Worm (Caenorhabditis elegans) whole organism, L3 larva: ENCODE measurements around the gene apt-9.
A peak's percentile ranks its signal among the peaks of the same experiment; 100 is the strongest.

ENCODE experiments used
- R02D3.7 ChIP-seq: fragments of 150-350 bp; optimal IDR thresholded peaks from 2 replicates; lab custom pipeline; 2014; ENCODE audit warnings: missing biosample characterization, missing genetic modification characterization
- ZK546.5 ChIP-seq: sonication (generic microtip); optimal IDR thresholded peaks from 2 replicates; lab custom pipeline; 2017; ENCODE audit warnings: missing biosample characterization, missing genetic modification characterization
- aly-2 ChIP-seq: fragments of 150-350 bp; optimal IDR thresholded peaks from 2 replicates; lab custom pipeline; 2014; ENCODE audit warnings: missing biosample characterization, missing genetic modification characterization
- ama-1 ChIP-seq: fragments of 150-350 bp; optimal IDR thresholded peaks from 2 replicates; lab custom pipeline; 2018
- ceh-16 ChIP-seq: sonication (generic microtip); optimal IDR thresholded peaks from 2 replicates; lab custom pipeline; 2017; ENCODE audit warnings: missing biosample characterization, missing genetic modification characterization
- ceh-28 ChIP-seq: fragments of 150-350 bp; optimal IDR thresholded peaks from 2 replicates; lab custom pipeline; 2014; ENCODE audit warnings: missing biosample characterization, missing genetic modification reagents, missing genetic modification characterization
- ceh-82 ChIP-seq: fragments of 150-350 bp; optimal IDR thresholded peaks from 2 replicates; lab custom pipeline; 2014; ENCODE audit warnings: missing biosample characterization, missing genetic modification characterization
- ceh-9 ChIP-seq: sonication (generic microtip); optimal IDR thresholded peaks from 2 replicates; lab custom pipeline; 2018; ENCODE audit warnings: missing biosample characterization, missing genetic modification characterization
- daf-12 ChIP-seq: fragments of 150-350 bp; optimal IDR thresholded peaks from 2 replicates; lab custom pipeline; 2014; ENCODE audit warnings: missing biosample characterization, missing genetic modification reagents, missing genetic modification characterization
- egl-27 ChIP-seq: sonication (generic microtip); optimal IDR thresholded peaks from 4 replicates; lab custom pipeline; 2017; ENCODE audit warnings: missing biosample characterization, missing genetic modification reagents, missing genetic modification characterization
- egl-5 ChIP-seq: fragments of 150-350 bp; optimal IDR thresholded peaks from 2 replicates; lab custom pipeline; 2017; ENCODE audit warnings: missing biosample characterization, missing genetic modification reagents, missing genetic modification characterization, inconsistent platforms
- elt-1 ChIP-seq: fragments of 150-350 bp; optimal IDR thresholded peaks from 2 replicates; lab custom pipeline; 2014; ENCODE audit warnings: missing biosample characterization, missing genetic modification characterization
- elt-2 ChIP-seq: sonication (generic microtip); optimal IDR thresholded peaks from 2 replicates; lab custom pipeline; 2016; ENCODE audit warnings: missing genetic modification reagents, mild to moderate bottlenecking, missing genetic modification characterization, missing compliant biosample characterization
- elt-3 ChIP-seq, 3 experiments: fragments of 150-350 bp in 1 of 3; sonication (generic microtip) in 2 of 3; optimal IDR thresholded peaks; 2 replicates in 2 of 3; 4 replicates in 1 of 3; lab custom pipeline; 2014 to 2017; ENCODE audit warnings: missing biosample characterization in 3 of 3, missing genetic modification characterization in 3 of 3
- eor-1 ChIP-seq, 2 experiments: fragments of 150-350 bp; optimal IDR thresholded peaks; 2 replicates each; lab custom pipeline; 2014 to 2018; ENCODE audit warnings: missing biosample characterization in 2 of 2, missing genetic modification characterization in 2 of 2
- fkh-10 ChIP-seq: sonication (generic microtip); optimal IDR thresholded peaks from 2 replicates; lab custom pipeline; 2017; ENCODE audit warnings: missing biosample characterization, missing genetic modification reagents, missing genetic modification characterization
- fkh-2 ChIP-seq: fragments of 150-350 bp; optimal IDR thresholded peaks from 2 replicates; lab custom pipeline; 2014; ENCODE audit warnings: missing biosample characterization, missing genetic modification reagents, missing genetic modification characterization
- fos-1 ChIP-seq: fragments of 150-350 bp; optimal IDR thresholded peaks from 2 replicates; lab custom pipeline; 2014; ENCODE audit warnings: missing biosample characterization, missing genetic modification characterization
- hmg-11 ChIP-seq: sonication (generic microtip); optimal IDR thresholded peaks from 2 replicates; lab custom pipeline; 2016; ENCODE audit warnings: missing genetic modification characterization, missing compliant biosample characterization
- jun-1 ChIP-seq: fragments of 150-350 bp; optimal IDR thresholded peaks from 2 replicates; lab custom pipeline; 2014; ENCODE audit warnings: missing biosample characterization, missing genetic modification reagents, missing genetic modification characterization
- lin-15B ChIP-seq: fragments of 150-350 bp; optimal IDR thresholded peaks from 2 replicates; lab custom pipeline; 2014; ENCODE audit warnings: missing biosample characterization, missing genetic modification characterization
- lin-39 ChIP-seq: fragments of 150-350 bp; optimal IDR thresholded peaks from 2 replicates; lab custom pipeline; 2018; ENCODE audit warnings: missing biosample characterization, missing genetic modification reagents, missing genetic modification characterization
- lsy-12 ChIP-seq: sonication (generic microtip); optimal IDR thresholded peaks from 2 replicates; lab custom pipeline; 2016; ENCODE audit warnings: mild to moderate bottlenecking, missing genetic modification characterization, missing compliant biosample characterization
- mdl-1 ChIP-seq: fragments of 150-350 bp; optimal IDR thresholded peaks from 2 replicates; lab custom pipeline; 2014; ENCODE audit warnings: missing biosample characterization, missing genetic modification characterization
- mml-1 ChIP-seq: fragments of 150-350 bp; sonication (generic microtip); optimal IDR thresholded peaks from 3 replicates; lab custom pipeline; 2014; ENCODE audit warnings: missing biosample characterization, missing genetic modification characterization
- nfya-1 ChIP-seq: sonication (generic microtip); optimal IDR thresholded peaks from 2 replicates; lab custom pipeline; 2017; ENCODE audit warnings: missing genetic modification characterization, mild to moderate bottlenecking, missing compliant biosample characterization, antibody characterized with exemption, moderate library complexity; ENCODE audit not compliant: insufficient read depth
- nhr-11 ChIP-seq: fragments of 150-350 bp; optimal IDR thresholded peaks from 2 replicates; lab custom pipeline; 2014; ENCODE audit warnings: missing biosample characterization, missing genetic modification characterization
- nhr-12 ChIP-seq: fragments of 150-350 bp; optimal IDR thresholded peaks from 2 replicates; lab custom pipeline; 2014; ENCODE audit warnings: missing biosample characterization, missing genetic modification characterization
- nhr-23 ChIP-seq: fragments of 150-350 bp; optimal IDR thresholded peaks from 2 replicates; lab custom pipeline; 2014; ENCODE audit warnings: missing biosample characterization, missing genetic modification reagents, missing genetic modification characterization
- nhr-237 ChIP-seq: fragments of 150-350 bp; optimal IDR thresholded peaks from 2 replicates; lab custom pipeline; 2014; ENCODE audit warnings: missing biosample characterization, missing genetic modification characterization
- nhr-25 ChIP-seq: sonication (generic microtip); optimal IDR thresholded peaks from 2 replicates; lab custom pipeline; 2017; ENCODE audit warnings: missing biosample characterization, missing genetic modification characterization
- nhr-28 ChIP-seq: fragments of 150-350 bp; optimal IDR thresholded peaks from 2 replicates; lab custom pipeline; 2014; ENCODE audit warnings: missing biosample characterization, missing genetic modification characterization
- nhr-43 ChIP-seq: sonication (generic microtip); optimal IDR thresholded peaks from 2 replicates; lab custom pipeline; 2016; ENCODE audit warnings: mild to moderate bottlenecking, missing genetic modification characterization, missing compliant biosample characterization; ENCODE audit not compliant: poor library complexity, severe bottlenecking
- nhr-67 ChIP-seq: fragments of 150-350 bp; optimal IDR thresholded peaks from 2 replicates; lab custom pipeline; 2014; ENCODE audit warnings: missing biosample characterization, missing genetic modification characterization
- nhr-76 ChIP-seq: fragments of 150-350 bp; sonication (generic microtip); optimal IDR thresholded peaks from 5 replicates; lab custom pipeline; 2014; ENCODE audit warnings: missing biosample characterization, missing genetic modification characterization
- nhr-77 ChIP-seq: fragments of 150-350 bp; optimal IDR thresholded peaks from 2 replicates; lab custom pipeline; 2014; ENCODE audit warnings: missing biosample characterization, missing genetic modification characterization
- pha-4 ChIP-seq: fragments of 150-350 bp; optimal IDR thresholded peaks from 2 replicates; lab custom pipeline; 2014; ENCODE audit warnings: missing biosample characterization, missing genetic modification reagents, missing genetic modification characterization
- pqm-1 ChIP-seq: fragments of 150-350 bp; optimal IDR thresholded peaks from 2 replicates; lab custom pipeline; 2017; ENCODE audit warnings: missing biosample characterization, missing genetic modification characterization, inconsistent platforms
- sea-2 ChIP-seq: fragments of 150-350 bp; sonication (generic microtip); optimal IDR thresholded peaks from 4 replicates; lab custom pipeline; 2014; ENCODE audit warnings: missing biosample characterization, missing genetic modification reagents, missing genetic modification characterization
- skn-1 ChIP-seq: fragments of 150-350 bp; optimal IDR thresholded peaks from 2 replicates; lab custom pipeline; 2014; ENCODE audit warnings: missing biosample characterization, missing genetic modification characterization
- snpc-4 ChIP-seq: fragments of 150-350 bp; optimal IDR thresholded peaks from 2 replicates; lab custom pipeline; 2014; ENCODE audit warnings: missing biosample characterization, missing genetic modification characterization
- tbx-2 ChIP-seq: sonication (generic microtip); optimal IDR thresholded peaks from 2 replicates; lab custom pipeline; 2016; ENCODE audit warnings: mild to moderate bottlenecking, missing genetic modification characterization, missing compliant biosample characterization
- unc-39 ChIP-seq: sonication (generic microtip); optimal IDR thresholded peaks from 4 replicates; lab custom pipeline; 2017; ENCODE audit warnings: missing biosample characterization, missing genetic modification characterization
- unc-62 ChIP-seq: fragments of 150-350 bp; sonication (generic microtip); optimal IDR thresholded peaks from 4 replicates; lab custom pipeline; 2014; ENCODE audit warnings: missing biosample characterization, missing genetic modification reagents, missing genetic modification characterization
- zag-1 ChIP-seq: fragments of 150-350 bp; optimal IDR thresholded peaks from 2 replicates; lab custom pipeline; 2014; ENCODE audit warnings: missing biosample characterization, missing genetic modification characterization
- ztf-11 ChIP-seq: fragments of 150-350 bp; optimal IDR thresholded peaks from 2 replicates; lab custom pipeline; 2014; ENCODE audit warnings: missing biosample characterization, missing genetic modification characterization
- ztf-4 ChIP-seq: fragments of 150-350 bp; optimal IDR thresholded peaks from 2 replicates; lab custom pipeline; 2014; ENCODE audit warnings: missing biosample characterization, missing genetic modification characterization

The apt-9 gene

DNA sequence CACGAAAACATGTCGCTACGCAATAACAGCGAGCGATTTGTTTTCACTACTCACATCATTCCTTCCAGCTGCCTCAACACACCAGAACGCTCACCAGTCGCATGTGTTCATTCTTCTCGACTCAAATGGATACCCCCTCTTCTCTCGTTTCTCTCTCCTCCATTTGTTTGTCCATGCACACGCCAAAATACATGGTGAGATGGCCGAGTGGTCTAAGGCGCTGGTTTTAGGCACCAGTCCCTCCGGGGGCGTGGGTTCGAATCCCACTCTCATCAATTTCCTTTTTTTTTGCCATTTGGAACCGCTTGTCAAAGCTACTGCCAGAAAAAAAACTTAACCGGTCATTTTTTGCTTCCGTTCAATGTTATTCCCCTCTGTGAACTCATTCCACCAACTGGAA lies 27.2 kb downstream of the apt-9 start:
- TF ChIP-seq daf-12 (tag; lab: Kevin White, UChicago) (no peak), lin-39 (peak; percentile 76), tbx-2 (peak; percentile 92), ZK546.5 (tag; lab: Kevin White, UChicago) (no peak), aly-2 (tag; lab: Kevin White, UChicago) (no peak), nhr-77 (tag; lab: Kevin White, UChicago) (peak; percentile 63), R02D3.7 (tag; lab: Kevin White, UChicago) (peak; percentile 30), nfya-1 (tag; lab: Kevin White, UChicago) (peak; percentile 66), ceh-16 (tag; lab: Kevin White, UChicago) (no peak), mdl-1 (tag; lab: Kevin White, UChicago) (no peak), lsy-12 (tag; lab: Kevin White, UChicago) (peak; percentile 87), egl-5 (tag; lab: Kevin White, UChicago) (peak; percentile 70), elt-2 (peak; percentile 46), elt-3 (tag; optimal IDR thresholded peaks at IDR 0.05; lab: Kevin White, UChicago) (peak in 1 of 3 experiments; percentile 58), nhr-43 (peak; percentile 92), ceh-82 (tag; lab: Kevin White, UChicago) (peak; percentile 80), nhr-76 (no peak), pha-4 (tag; lab: Kevin White, UChicago) (peak; percentile 47), egl-27 (peak; percentile 6), nhr-25 (tag; lab: Kevin White, UChicago) (peak; percentile 69), nhr-11 (tag; lab: Kevin White, UChicago) (no peak), nhr-28 (tag; lab: Kevin White, UChicago) (no peak), nhr-237 (tag; lab: Kevin White, UChicago) (no peak), unc-62 (GFP tag; lab: Kevin White, UChicago) (no peak), skn-1 (tag; lab: Kevin White, UChicago) (peak; percentile 65), eor-1 (tag; optimal IDR thresholded peaks at IDR 0.05; lab: Kevin White, UChicago) (no peak), fkh-10 (GFP tag; lab: Kevin White, UChicago) (no peak), nhr-67 (tag; lab: Kevin White, UChicago) (no peak), hmg-11 (tag; lab: Kevin White, UChicago) (peak; percentile 92), mml-1 (tag; lab: Kevin White, UChicago) (no peak), unc-39 (tag; lab: Kevin White, UChicago) (no peak), ceh-9 (tag; lab: Kevin White, UChicago) (no peak), sea-2 (GFP tag; lab: Kevin White, UChicago) (no peak), fos-1 (tag; lab: Kevin White, UChicago) (peak; percentile 2), snpc-4 (tag; lab: Kevin White, UChicago) (no peak), ztf-11 (tag; lab: Kevin White, UChicago) (no peak), elt-1 (no peak), ama-1 (no peak), nhr-23 (tag; lab: Kevin White, UChicago) (peak; percentile 61), pqm-1 (tag; lab: Kevin White, UChicago) (peak; percentile 19), lin-15B (peak; percentile 16), fkh-2 (tag; lab: Kevin White, UChicago) (no peak), nhr-12 (tag; lab: Kevin White, UChicago) (no peak), zag-1 (tag; lab: Kevin White, UChicago) (no peak), ztf-4 (peak; percentile 26), jun-1 (tag; lab: Kevin White, UChicago) (peak; percentile 69), ceh-28 (tag; lab: Kevin White, UChicago) (peak; percentile 67)
- TF ChIP-seq, all 47 proteins: peak for 23
